Worm (Caenorhabditis elegans): ENCODE data around the gene psd-1.

The psd-1 gene

DNA sequence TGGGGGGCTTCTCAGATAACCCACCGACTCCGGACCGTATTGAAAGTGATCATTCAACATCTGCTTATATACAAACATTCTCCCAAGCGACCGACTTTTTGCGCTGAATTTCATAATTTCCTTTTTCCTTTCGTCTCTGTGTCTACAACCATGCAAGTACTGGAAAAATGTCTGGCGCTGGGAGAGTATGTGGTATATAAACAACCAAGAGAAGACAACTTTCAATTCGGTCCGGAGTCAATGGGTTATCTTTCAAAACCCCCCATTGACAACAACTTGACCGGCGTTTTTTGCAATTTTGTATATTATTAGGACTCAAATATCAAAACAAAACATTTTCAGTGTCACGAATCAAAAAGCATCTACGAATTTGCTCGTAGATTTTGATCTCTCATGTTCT is 3.3 kb upstream of the psd-1 start (continued):
- TF ChIP-seq nhr-111 (GFP tag; optimal IDR thresholded peaks at IDR 0.05) (no peak), snpc-4 (tag; optimal IDR thresholded peaks at IDR 0.05) (peak; percentile 96), nhr-11 (tag; optimal IDR thresholded peaks at IDR 0.05) (peak; percentile 72), set-16 (GFP tag; IDR thresholded peaks at IDR 0.05) (no peak), nhr-25 (tag; optimal IDR thresholded peaks at IDR 0.05; ENCODE audit: borderline replicate concordance, insufficient read depth) (no peak), zag-1 (tag; optimal IDR thresholded peaks at IDR 0.05) (no peak), F44E2.7 (GFP tag; IDR thresholded peaks at IDR 0.05) (no peak), Y5F2A.4 (GFP tag; optimal IDR thresholded peaks at IDR 0.05) (peak; percentile 63), vab-7 (GFP tag; IDR thresholded peaks at IDR 0.05) (peak; percentile 63), nhr-76 (tag; optimal IDR thresholded peaks at IDR 0.05) (no peak), tra-1 (GFP tag; IDR thresholded peaks at IDR 0.05) (peak; percentile 79; the same call in 1 of the 2 replicates), spr-3 (GFP tag; optimal IDR thresholded peaks at IDR 0.05) (peak; percentile 28), zip-2 (tag; optimal IDR thresholded peaks at IDR 0.05) (peak; percentile 89), fkh-10 (GFP tag; optimal IDR thresholded peaks at IDR 0.05) (peak; percentile 6), attf-4 (tag; optimal IDR thresholded peaks at IDR 0.05) (no peak), ctbp-1 (GFP tag; IDR thresholded peaks at IDR 0.05) (no peak), tag-97 (GFP tag; IDR thresholded peaks at IDR 0.05) (no peak), lin-29 (GFP tag; IDR thresholded peaks at IDR 0.05) (no peak), ztf-11 (tag; optimal IDR thresholded peaks at IDR 0.05) (no peak), madf-9 (GFP tag; conservative IDR thresholded peaks at IDR 0.05) (peak; percentile 73), Y105C5A.15 (GFP tag; IDR thresholded peaks at IDR 0.05) (no peak), ceh-62 (tag; optimal IDR thresholded peaks at IDR 0.05) (no peak), zip-11 (GFP tag; IDR thresholded peaks at IDR 0.05) (no peak), Y48G9A.11 (GFP tag; IDR thresholded peaks at IDR 0.05) (no peak), T20F7.1 (GFP tag; optimal IDR thresholded peaks at IDR 0.05) (peak; percentile 87), pqm-1 (tag; optimal IDR thresholded peaks at IDR 0.05) (peak; percentile 26), nhr-48 (tag; optimal IDR thresholded peaks at IDR 0.05) (peak; percentile 59), mdl-1 (tag; optimal IDR thresholded peaks at IDR 0.05) (peak in 1 of 2 experiments; percentile 25), lin-39 (tag; optimal IDR thresholded peaks at IDR 0.05) (no peak), ceh-44 (GFP tag; IDR thresholded peaks at IDR 0.05) (no peak), dpl-1 (GFP tag; optimal IDR thresholded peaks at IDR 0.05) (peak; percentile 76), unc-62 (GFP tag; optimal IDR thresholded peaks at IDR 0.05 in 1 of 2) (no peak), unc-62 (tag; optimal IDR thresholded peaks at IDR 0.05) (no peak), fos-1 (tag; optimal IDR thresholded peaks at IDR 0.05) (no peak), mxl-2 (GFP tag; conservative IDR thresholded peaks at IDR 0.05) (no peak), nhr-41 (GFP tag; IDR thresholded peaks at IDR 0.05) (peak; percentile 56; the same call in 1 of the 2 replicates), hmg-1.1 (GFP tag; IDR thresholded peaks at IDR 0.05) (peak; percentile 75), lsy-2 (tag; optimal IDR thresholded peaks at IDR 0.05) (peak in 1 of 2 experiments; percentile 89), pha-4 (GFP tag; IDR thresholded peaks at IDR 0.05) (no peak), pha-4 (tag; optimal IDR thresholded peaks at IDR 0.05) (no peak), jun-1 (tag; optimal IDR thresholded peaks at IDR 0.05) (peak; percentile 60)

- TF ChIP-seq gei-8 (GFP tag; optimal IDR thresholded peaks at IDR 0.05), result no peak
- TF ChIP-seq madf-5 (GFP tag; IDR thresholded peaks at IDR 0.05), result no peak
- TF ChIP-seq pqm-1 (tag; optimal IDR thresholded peaks at IDR 0.05), result no peak
- no peak for TF ChIP-seq snpc-1.2 (GFP tag; IDR thresholded peaks at IDR 0.05)
- no peak for TF ChIP-seq cey-2 (tag; optimal IDR thresholded peaks at IDR 0.05; ENCODE audit: borderline replicate concordance, insufficient read depth)
- TF ChIP-seq ceh-44 (GFP tag; IDR thresholded peaks at IDR 0.05), result no peak
- no peak for TF ChIP-seq lin-15B (tag; optimal IDR thresholded peaks at IDR 0.05)
- TF ChIP-seq mes-2 (tag; optimal IDR thresholded peaks at IDR 0.05; ENCODE audit: poor library complexity, severe bottlenecking), result peak; percentile 63
- no peak for TF ChIP-seq vab-7 (GFP tag; IDR thresholded peaks at IDR 0.05)
- no peak for TF ChIP-seq zip-11 (GFP tag; IDR thresholded peaks at IDR 0.05)
- TF ChIP-seq daf-16 (GFP tag; optimal IDR thresholded peaks at IDR 0.05), result no peak
- TF ChIP-seq daf-16 (tag; optimal IDR thresholded peaks at IDR 0.05), result peak; percentile 28
- TF ChIP-seq ces-1 (GFP tag; optimal IDR thresholded peaks at IDR 0.05), result no peak
- TF ChIP-seq T26A8.4 (GFP tag; IDR thresholded peaks at IDR 0.05), result no peak
- TF ChIP-seq hmg-1.1 (GFP tag; IDR thresholded peaks at IDR 0.05), result 0 out of 2 replicates have a peak, but pooled peaks have one; percentile 9
- no peak for TF ChIP-seq F26F4.8 (GFP tag; conservative IDR thresholded peaks at IDR 0.05)
- peak; percentile 96 for TF ChIP-seq dpl-1 (GFP tag; optimal IDR thresholded peaks at IDR 0.05)
- TF ChIP-seq nhr-48 (tag; optimal IDR thresholded peaks at IDR 0.05), result no peak
- no peak for TF ChIP-seq arid-1 (GFP tag; conservative IDR thresholded peaks at IDR 0.05)
Observed at ce11 chrIII:7277228-7277627, 2.0 kb upstream of the psd-1 start, which contains the start of the genes spot-1 and B0361.11. TSS of gene spot-1 (minus strand) at chrIII:7277274. TSS of gene B0361.11 (plus strand) at chrIII:7277599.
